Worm (Caenorhabditis elegans): Measurements from ENCODE around the gene lmtr-3.

Gene lmtr-3

DNA sequence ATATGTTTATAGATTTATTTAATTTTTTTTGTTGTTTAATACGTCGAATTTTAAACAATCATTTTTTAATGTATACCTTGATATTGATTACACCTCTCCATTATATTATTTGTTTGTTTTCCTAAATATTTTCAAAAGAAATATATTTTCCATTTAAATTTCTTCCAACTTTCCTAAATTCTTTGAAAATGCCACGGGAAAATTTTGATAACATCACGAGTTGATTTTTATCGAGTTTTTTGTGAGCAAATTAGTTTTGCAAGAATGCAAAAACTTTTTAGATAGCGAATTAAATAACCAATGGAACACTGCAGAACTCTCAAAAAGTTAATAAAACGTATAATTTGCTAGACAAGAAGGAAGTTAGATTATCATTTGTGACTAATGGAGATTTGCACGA is 34.0 kb downstream of the lmtr-3 start, which contains the start of gene srg-42:
TSS of gene srg-42 (minus strand) at position 101 of the 400 bp plus-strand sequence.
- TF ChIP-seq dao-5 (tag; optimal IDR thresholded peaks at IDR 0.05) (no peak), W03F9.2 (tag; optimal IDR thresholded peaks at IDR 0.05) (no peak), him-1 (tag; optimal IDR thresholded peaks at IDR 0.05) (no peak)

DNA sequence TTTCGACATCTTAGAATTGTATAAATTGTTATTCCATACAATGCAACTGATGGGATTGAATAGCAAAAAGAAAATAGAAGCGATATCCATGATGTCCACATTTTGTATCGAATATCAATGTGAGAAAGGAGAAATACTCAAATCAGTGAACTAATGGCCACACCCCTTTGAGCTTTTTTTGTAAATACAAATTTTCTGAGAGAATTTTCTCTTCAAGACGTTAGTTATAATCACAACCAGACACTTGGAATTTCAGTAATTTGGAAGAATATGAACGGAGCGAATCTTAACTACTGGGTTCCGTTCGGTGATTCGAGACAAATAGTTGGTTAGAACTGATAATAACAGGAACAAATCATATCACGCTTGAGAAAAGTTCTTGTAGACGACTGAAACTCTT is 37.8 kb downstream of the lmtr-3 start, which contains the start of gene srg-41:
TSS of gene srg-41 (minus strand) at position 101 of the 400 bp plus-strand sequence.
- TF ChIP-seq him-1 (tag; optimal IDR thresholded peaks at IDR 0.05), result no peak
- TF ChIP-seq dao-5 (tag; optimal IDR thresholded peaks at IDR 0.05), result no peak
- no peak for TF ChIP-seq W03F9.2 (tag; optimal IDR thresholded peaks at IDR 0.05)

DNA sequence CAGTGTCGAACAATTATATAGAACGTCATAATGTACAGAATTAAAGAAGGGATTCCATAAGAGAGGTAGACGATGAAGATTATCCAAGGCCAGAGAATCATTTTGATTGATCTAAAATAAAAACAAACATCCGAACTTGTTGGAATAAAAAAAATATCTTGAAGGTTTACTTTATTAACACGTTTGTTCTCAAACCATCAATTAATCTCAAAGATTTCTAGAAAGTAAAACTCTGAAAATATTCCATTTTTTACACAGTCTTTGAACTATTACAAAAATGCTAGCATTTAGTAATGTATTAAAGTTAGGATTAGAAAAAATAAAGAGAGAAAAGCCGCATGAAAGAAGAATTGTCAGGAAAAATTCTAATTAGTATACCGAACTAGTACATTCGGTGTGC is 40.5 kb downstream of the lmtr-3 start, which contains the start of gene srg-40:
TSS of gene srg-40 (minus strand) at position 101 of the 400 bp plus-strand sequence.
- TF ChIP-seq him-1 (tag; optimal IDR thresholded peaks at IDR 0.05) (no peak), dao-5 (tag; optimal IDR thresholded peaks at IDR 0.05) (no peak), W03F9.2 (tag; optimal IDR thresholded peaks at IDR 0.05) (no peak)

DNA sequence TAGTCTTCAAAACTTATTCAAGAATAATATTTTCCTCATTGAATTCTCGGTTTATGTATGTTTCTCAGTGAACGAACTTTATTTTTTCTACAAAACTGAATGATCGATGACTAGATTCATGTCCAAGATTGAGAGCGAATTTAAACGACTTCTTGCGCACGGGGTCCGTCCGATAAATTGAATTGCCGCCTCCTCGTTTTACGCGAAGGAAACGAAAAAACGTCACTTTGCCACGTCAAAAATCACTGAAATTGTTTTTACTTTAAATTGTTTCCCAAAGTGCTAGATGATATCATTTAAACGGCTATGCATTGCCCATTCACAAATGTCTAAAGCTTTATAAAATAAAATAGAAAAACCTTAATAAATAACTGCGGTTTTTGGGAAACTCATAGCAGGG is 43.8 kb downstream of the lmtr-3 start:
- TF ChIP-seq him-1 (tag; optimal IDR thresholded peaks at IDR 0.05) (no peak), W03F9.2 (tag; optimal IDR thresholded peaks at IDR 0.05) (no peak), dao-5 (tag; optimal IDR thresholded peaks at IDR 0.05) (no peak)

DNA sequence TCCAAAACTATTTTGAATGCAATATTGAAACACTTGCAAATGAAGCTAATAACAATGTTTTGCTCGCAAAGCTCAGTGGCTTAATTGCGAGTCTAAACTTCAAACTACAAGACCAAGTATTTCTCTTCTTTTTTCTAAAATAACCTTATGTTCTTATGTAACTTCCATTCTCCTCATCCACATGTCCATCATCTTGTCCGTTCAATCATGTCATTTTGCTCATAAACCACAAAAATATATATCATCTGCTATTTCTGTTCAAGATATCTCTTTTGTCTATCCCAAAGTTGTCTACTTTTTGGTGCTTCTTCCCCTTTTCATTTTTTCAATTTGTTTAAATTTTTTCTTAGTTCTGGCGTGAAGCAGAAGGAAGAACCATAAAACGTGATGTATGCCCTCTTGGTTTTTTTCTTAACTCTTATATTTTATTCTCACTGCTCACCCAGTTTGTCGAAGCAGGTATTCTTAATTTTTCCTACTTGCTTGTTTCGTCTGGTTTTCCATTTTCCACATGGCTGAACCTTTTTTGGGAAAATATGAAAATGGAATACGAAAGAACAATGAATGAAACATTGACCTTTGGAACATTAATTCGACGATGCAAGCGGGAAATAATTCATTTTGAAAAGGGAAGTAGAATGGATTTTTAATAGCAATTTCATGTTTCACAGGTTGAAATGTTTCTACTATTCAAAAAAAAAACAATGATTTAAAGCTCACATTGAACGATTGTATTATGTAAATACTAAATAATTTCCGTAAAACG is 46.8 kb downstream of the lmtr-3 start:
- TF ChIP-seq dao-5 (tag; optimal IDR thresholded peaks at IDR 0.05) (no peak), W03F9.2 (tag; optimal IDR thresholded peaks at IDR 0.05) (no peak), him-1 (tag; optimal IDR thresholded peaks at IDR 0.05) (no peak)

DNA sequence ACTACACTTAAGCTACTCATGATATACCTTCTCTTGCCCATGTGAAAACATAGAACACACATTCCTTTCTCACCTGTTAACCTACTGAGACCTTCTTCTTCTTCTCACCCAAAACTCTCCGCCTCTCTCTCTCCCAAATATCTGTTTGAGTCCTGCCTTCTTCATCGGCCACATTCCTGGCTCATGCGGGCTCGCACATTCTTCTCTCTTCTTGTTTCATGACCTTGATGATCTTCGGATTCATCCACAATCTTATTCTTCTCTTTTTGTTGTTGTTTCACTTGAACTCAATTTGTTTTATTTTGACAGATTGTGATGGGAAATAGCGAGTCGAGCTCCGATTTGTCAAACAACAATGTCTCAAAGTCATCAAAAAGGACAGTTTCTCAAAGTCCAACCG is 47.9 kb downstream of the lmtr-3 start, which contains the start of gene T19C4.5:
TSS of gene T19C4.5 (plus strand) at position 308 of the 400 bp plus-strand sequence.
- TF ChIP-seq W03F9.2 (tag; optimal IDR thresholded peaks at IDR 0.05) (no peak), him-1 (tag; optimal IDR thresholded peaks at IDR 0.05) (no peak)

DNA sequence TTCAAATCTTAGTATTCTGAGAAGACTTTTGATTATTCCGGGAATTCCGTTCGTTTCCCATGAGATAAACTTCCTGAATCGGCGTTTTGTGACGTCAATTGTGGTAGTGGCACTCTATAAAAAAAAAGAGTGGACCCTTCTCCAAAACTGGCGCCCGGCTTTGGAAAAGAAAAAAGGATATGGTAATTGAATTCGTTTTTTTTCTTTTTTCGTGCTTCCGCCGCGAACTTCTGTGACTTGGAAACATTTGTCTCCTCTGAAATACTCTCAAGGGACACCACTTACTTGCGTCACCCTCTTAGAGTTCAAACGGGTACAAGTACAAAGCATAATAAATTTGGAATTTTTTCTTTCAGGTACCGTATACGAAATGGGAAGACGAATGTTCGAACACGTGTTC is 48.7 kb downstream of the lmtr-3 start:
- no peak for TF ChIP-seq dao-5 (tag; optimal IDR thresholded peaks at IDR 0.05)
- no peak for TF ChIP-seq W03F9.2 (tag; optimal IDR thresholded peaks at IDR 0.05)
- TF ChIP-seq him-1 (tag; optimal IDR thresholded peaks at IDR 0.05), result no peak

All from whole organism, L4/young adult.